Fruit fly (Drosophila melanogaster): ENCODE measurements around the gene CG11892.

- TF ChIP-seq CG8478 (optimal IDR thresholded peaks at IDR 0.05): no peak
- TF ChIP-seq CTCF (optimal IDR thresholded peaks at IDR 0.05): peak in 1 of 2 experiments; percentile 8
Observed at dm6 chr3R:25235362-25235761, 46.0 kb upstream of the CG11892 start, which contains the start of gene Sil1.
